Worm (Caenorhabditis elegans) whole organism, L1 larva: ENCODE measurements around the gene F53F8.6.

Experiments used
- C16A3.4 ChIP-seq: fragments of 150-350 bp; optimal IDR thresholded peaks from 2 replicates; lab custom pipeline; 2014; ENCODE audit warnings: missing biosample characterization, missing genetic modification characterization
- alr-1 ChIP-seq: fragments of 200-800 bp; sonication (Bioruptor generic); optimal IDR thresholded peaks from 2 replicates; lab custom pipeline; 2018; ENCODE audit warnings: borderline replicate concordance, mild to moderate bottlenecking, missing genetic modification characterization, missing compliant biosample characterization
- ceh-90 ChIP-seq: sonication (generic microtip); optimal IDR thresholded peaks from 2 replicates; lab custom pipeline; 2016; ENCODE audit warnings: missing genetic modification characterization, missing compliant biosample characterization
- lin-13 ChIP-seq: fragments of 150-350 bp; optimal IDR thresholded peaks from 2 replicates; lab custom pipeline; 2014; ENCODE audit warnings: missing biosample characterization, missing genetic modification reagents, missing genetic modification characterization
- nhr-90 ChIP-seq: sonication (generic microtip); optimal IDR thresholded peaks from 2 replicates; lab custom pipeline; 2016; ENCODE audit warnings: mild to moderate bottlenecking, missing genetic modification characterization, missing compliant biosample characterization; ENCODE audit not compliant: poor library complexity
- pqm-1 ChIP-seq: sonication (generic microtip); optimal IDR thresholded peaks from 3 replicates; lab custom pipeline; 2017; ENCODE audit warnings: missing biosample characterization, missing genetic modification characterization
- snu-23 ChIP-seq: sonication (generic microtip); optimal IDR thresholded peaks from 2 replicates; lab custom pipeline; 2016; ENCODE audit warnings: missing genetic modification characterization, missing compliant biosample characterization

DNA sequence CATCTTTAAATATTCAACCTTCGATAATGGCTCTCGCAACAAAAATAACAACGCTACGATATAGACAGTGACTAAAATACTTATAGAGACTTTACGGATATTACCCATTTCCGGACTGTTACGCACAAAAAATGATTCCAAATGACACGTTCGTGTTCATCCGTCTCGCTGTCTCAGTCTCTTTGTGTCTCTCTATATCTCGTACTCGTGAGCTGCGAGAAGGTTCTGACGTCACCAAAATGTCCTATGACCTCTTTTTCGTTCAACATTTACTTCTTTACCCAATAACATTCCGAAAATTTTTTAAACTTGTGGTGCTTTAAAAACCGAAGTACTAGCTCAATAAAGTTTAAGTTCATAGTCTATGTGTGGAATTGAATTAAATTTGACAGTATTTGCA lies 6.1 kb downstream of the F53F8.6 start:
- TF ChIP-seq nhr-90 (tag; lab: Kevin White, UChicago) (no peak), C16A3.4 (tag; lab: Kevin White, UChicago) (no peak), snu-23 (GFP tag; lab: Kevin White, UChicago) (peak; percentile 39), lin-13 (GFP tag; lab: Kevin White, UChicago) (no peak), pqm-1 (tag; lab: Kevin White, UChicago) (no peak), alr-1 (tag; lab: Kevin White, UChicago) (no peak), ceh-90 (tag; lab: Kevin White, UChicago) (no peak)
